Worm (Caenorhabditis elegans) whole organism, early embryonic: ENCODE data around the gene Y10G11A.1.

Experiments
- B0310.2 ChIP-seq: sonication (generic microtip); optimal IDR thresholded peaks from 2 replicates; lab custom pipeline; 2016; ENCODE audit warnings: mild to moderate bottlenecking, missing genetic modification characterization, missing compliant biosample characterization
- F13C5.2 ChIP-seq: sonication (generic microtip); optimal IDR thresholded peaks from 2 replicates; lab custom pipeline; 2017; ENCODE audit warnings: mild to moderate bottlenecking, missing genetic modification characterization, inconsistent platforms, missing compliant biosample characterization
- aly-1 ChIP-seq: sonication (generic microtip); optimal IDR thresholded peaks from 2 replicates; lab custom pipeline; 2016; ENCODE audit warnings: missing genetic modification characterization, missing compliant biosample characterization
- ama-1 ChIP-seq: fragments of 150-350 bp; optimal IDR thresholded peaks from 2 replicates; lab custom pipeline; 2014
- ceh-13 ChIP-seq: fragments of 200-800 bp; sonication (Bioruptor generic); optimal IDR thresholded peaks from 2 replicates; lab custom pipeline; 2018; ENCODE audit warnings: mild to moderate bottlenecking, missing genetic modification characterization, missing compliant biosample characterization
- ceh-36 ChIP-seq: sonication (generic microtip); optimal IDR thresholded peaks from 2 replicates; lab custom pipeline; 2016; ENCODE audit warnings: missing genetic modification characterization, inconsistent platforms, missing compliant biosample characterization
- ets-7 ChIP-seq: sonication (generic microtip); optimal IDR thresholded peaks from 2 replicates; lab custom pipeline; 2016; ENCODE audit warnings: missing genotype, missing genetic modification characterization, missing compliant biosample characterization
- flt-1 ChIP-seq: fragments of 200-800 bp; sonication (Bioruptor generic); IDR thresholded peaks from 2 replicates; pipeline ENCODE4 v1.3.6; 2022; ENCODE audit warnings: missing genetic modification characterization, missing compliant biosample characterization
- hmbx-1 ChIP-seq: sonication (generic microtip); optimal IDR thresholded peaks from 2 replicates; lab custom pipeline; 2016; ENCODE audit warnings: mild to moderate bottlenecking, missing genetic modification characterization, missing compliant biosample characterization
- hmg-4 ChIP-seq: fragments of 200-800 bp; sonication (Bioruptor generic); optimal IDR thresholded peaks from 2 replicates; lab custom pipeline; 2018; ENCODE audit warnings: mild to moderate bottlenecking, missing genetic modification characterization, missing compliant biosample characterization
- hnd-1 ChIP-seq: sonication (generic microtip); optimal IDR thresholded peaks from 2 replicates; lab custom pipeline; 2016; ENCODE audit warnings: missing genetic modification characterization, missing compliant biosample characterization
- pes-1 ChIP-seq: fragments of 200-800 bp; sonication (Bioruptor generic); IDR thresholded peaks from 2 replicates; pipeline ENCODE4 v1.3.6; 2022; ENCODE audit warnings: missing genetic modification reagents, missing genetic modification characterization, missing compliant biosample characterization
- scrt-1 ChIP-seq: fragments of 200-800 bp; sonication (Bioruptor generic); IDR thresholded peaks from 2 replicates; pipeline ENCODE4 v1.3.6; 2022; ENCODE audit warnings: missing genetic modification characterization, missing compliant biosample characterization
- sea-1 ChIP-seq: fragments of 200-800 bp; sonication (Bioruptor generic); conservative IDR thresholded peaks from 2 replicates; pipeline ENCODE4 v1.3.6; 2022; ENCODE audit warnings: missing genetic modification characterization, missing compliant biosample characterization
- tbx-11 ChIP-seq: fragments of 200-800 bp; sonication (Bioruptor generic); IDR thresholded peaks from 2 replicates; pipeline ENCODE4 v1.3.6; 2022; ENCODE audit warnings: missing genetic modification characterization, missing compliant biosample characterization
- tbx-37 ChIP-seq: fragments of 200-800 bp; sonication (Bioruptor generic); conservative IDR thresholded peaks from 2 replicates; pipeline ENCODE4 v1.3.6; 2022; ENCODE audit warnings: missing genetic modification reagents, missing genetic modification characterization, missing compliant biosample characterization
- tra-4 ChIP-seq: sonication (generic microtip); optimal IDR thresholded peaks from 2 replicates; lab custom pipeline; 2017; ENCODE audit warnings: missing genetic modification characterization, missing compliant biosample characterization

Gene Y10G11A.1

DNA sequence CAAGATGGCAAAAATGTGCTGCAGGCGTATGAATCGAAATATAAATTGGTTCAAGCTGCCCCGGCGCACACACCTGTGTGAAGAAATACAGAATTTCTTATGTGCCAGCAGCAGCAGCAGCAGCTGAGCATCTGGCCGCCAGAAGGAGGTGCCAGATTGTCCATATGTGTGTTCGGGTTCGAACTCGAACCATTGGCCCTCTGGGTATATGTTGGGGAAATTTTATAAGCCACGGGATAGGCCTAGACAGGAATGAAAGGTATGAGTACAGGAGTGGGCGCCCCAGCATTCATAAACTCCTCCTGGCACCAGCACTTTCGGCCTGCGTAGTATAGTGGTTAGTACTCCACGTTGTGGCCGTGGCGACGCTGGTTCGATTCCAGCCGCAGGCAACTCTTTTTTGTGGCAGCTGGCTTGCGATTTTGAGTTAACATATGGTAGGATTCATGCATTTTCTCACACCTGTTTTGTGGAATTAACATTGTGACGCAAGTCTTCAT, 36.3 kb upstream of the Y10G11A.1 start:
- TF ChIP-seq flt-1 (GFP tag; lab: Robert Waterston, UW) (peak; percentile 56; the same call in 1 of the 2 replicates), tra-4 (tag; lab: Kevin White, UChicago) (no peak), ceh-36 (tag; lab: Kevin White, UChicago) (peak; percentile 40), pes-1 (peak; percentile 71), F13C5.2 (tag; lab: Kevin White, UChicago) (no peak), scrt-1 (GFP tag; lab: Robert Waterston, UW) (peak; percentile 75), tbx-11 (peak; percentile 36; the same call in 1 of the 2 replicates), hmbx-1 (tag; lab: Kevin White, UChicago) (no peak), ama-1 (lab: Kevin White, UChicago) (no peak), B0310.2 (peak; percentile 15), aly-1 (tag; lab: Kevin White, UChicago) (peak; percentile 30), hmg-4 (GFP tag; lab: Kevin White, UChicago) (peak; percentile 60), tbx-37 (GFP tag; lab: Robert Waterston, UW) (peak; percentile 55)

DNA sequence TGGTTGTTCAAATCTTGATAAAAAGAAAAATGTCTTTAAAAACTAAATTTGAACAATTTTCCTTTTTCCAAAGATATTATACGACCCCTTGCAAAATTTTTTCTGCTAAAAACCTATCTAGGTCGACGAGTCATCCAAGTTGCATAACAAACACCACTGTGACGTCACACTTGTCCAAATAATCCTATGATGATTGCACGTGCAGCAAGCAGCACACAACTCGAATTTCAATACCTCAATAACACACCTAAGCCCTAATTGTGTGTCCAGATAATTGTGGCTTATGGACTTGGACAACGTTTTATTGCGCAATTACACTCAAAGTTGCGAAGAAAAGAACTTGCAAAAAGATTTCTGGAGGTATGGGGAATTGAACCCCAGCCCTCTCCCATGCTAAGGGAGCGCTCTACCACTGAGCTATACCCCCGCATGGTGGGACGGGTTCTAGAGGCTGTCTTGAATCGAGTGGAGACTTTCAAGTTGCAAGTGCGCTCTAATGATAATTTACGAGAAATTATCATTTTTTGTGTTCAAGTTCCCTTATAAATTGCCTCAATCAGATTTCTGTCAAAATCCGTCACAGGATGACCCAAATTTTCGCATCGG, 35.5 kb upstream of the Y10G11A.1 start:
- TF ChIP-seq ets-7 (tag; lab: Kevin White, UChicago) = no peak
- peak; percentile 81; the same call in 1 of the 2 replicates for TF ChIP-seq sea-1 (GFP tag; lab: Robert Waterston, UW)
- TF ChIP-seq ceh-36 (tag; lab: Kevin White, UChicago) = peak; percentile 60
- peak; percentile 62 for TF ChIP-seq flt-1 (GFP tag; lab: Robert Waterston, UW)
- 0 out of 2 replicates have a peak, but pooled peaks have one; percentile 58 for TF ChIP-seq tbx-11
- TF ChIP-seq ceh-13 (GFP tag; lab: Kevin White, UChicago) = peak; percentile 19
- TF ChIP-seq scrt-1 (GFP tag; lab: Robert Waterston, UW) = peak; percentile 69
- TF ChIP-seq hnd-1 = peak; percentile 30
- TF ChIP-seq aly-1 (tag; lab: Kevin White, UChicago) = no peak
- TF ChIP-seq hmg-4 (GFP tag; lab: Kevin White, UChicago) = peak; percentile 66
- no peak for TF ChIP-seq B0310.2
- TF ChIP-seq ama-1 (lab: Kevin White, UChicago) = no peak
- TF ChIP-seq tra-4 (tag; lab: Kevin White, UChicago) = no peak
- peak; percentile 85 for TF ChIP-seq pes-1
- no peak for TF ChIP-seq hmbx-1 (tag; lab: Kevin White, UChicago)
- TF ChIP-seq F13C5.2 (tag; lab: Kevin White, UChicago) = no peak
- TF ChIP-seq tbx-37 (GFP tag; lab: Robert Waterston, UW) = 0 out of 2 replicates have a peak, but pooled peaks have one; percentile 26

DNA sequence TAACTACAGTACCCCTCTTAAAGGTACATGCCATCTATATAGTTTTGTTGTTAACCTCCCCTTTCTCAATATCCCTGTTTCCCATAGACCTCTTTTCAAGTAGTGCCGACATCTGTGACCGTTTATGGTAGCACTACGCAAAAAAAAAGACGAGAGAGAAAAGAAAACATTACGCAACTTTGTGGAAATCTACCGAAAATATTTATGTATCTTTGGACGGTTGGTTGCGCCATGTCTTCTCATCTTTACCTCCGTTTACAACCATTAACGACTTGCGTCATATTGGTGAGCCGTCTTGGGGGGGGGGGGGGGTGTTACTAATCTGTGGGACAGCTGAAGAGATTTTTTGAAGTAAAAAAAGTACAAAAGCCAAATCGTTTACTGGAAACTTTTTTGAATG, 33.0 kb upstream of the Y10G11A.1 start:
- peak; percentile 28 for TF ChIP-seq ceh-36 (tag; lab: Kevin White, UChicago)
- TF ChIP-seq ceh-13 (GFP tag; lab: Kevin White, UChicago) = no peak

DNA sequence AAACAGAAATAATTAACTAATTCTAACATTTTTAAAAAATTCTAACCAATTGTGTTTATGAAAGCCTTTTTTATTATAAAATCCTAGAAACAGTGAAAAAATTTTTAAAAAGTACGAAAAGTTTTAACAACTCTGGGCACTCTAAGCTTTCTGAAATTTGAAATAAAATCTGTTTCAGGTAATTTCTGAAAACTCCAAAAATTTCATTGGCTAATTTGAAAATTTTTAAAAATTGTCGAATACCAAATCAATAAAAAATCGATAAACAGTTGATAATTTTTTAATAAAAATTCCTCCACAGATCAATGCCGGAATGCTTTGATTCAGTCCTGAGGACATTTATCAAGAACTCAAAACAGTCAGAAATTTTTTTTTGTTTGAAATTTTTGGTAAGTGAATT, 30.8 kb upstream of the Y10G11A.1 start, which contains the start of gene Y65A5A.24:
Gene Y65A5A.24 (plus strand): TSS at position 301 of the 400 bp plus-strand sequence.
- no peak for TF ChIP-seq F13C5.2 (tag; lab: Kevin White, UChicago)
- TF ChIP-seq sea-1 (GFP tag; lab: Robert Waterston, UW) = no peak
- no peak for TF ChIP-seq B0310.2
- no peak for TF ChIP-seq flt-1 (GFP tag; lab: Robert Waterston, UW)
- no peak for TF ChIP-seq pes-1
- TF ChIP-seq ceh-13 (GFP tag; lab: Kevin White, UChicago) = no peak
- TF ChIP-seq hmbx-1 (tag; lab: Kevin White, UChicago) = no peak

DNA sequence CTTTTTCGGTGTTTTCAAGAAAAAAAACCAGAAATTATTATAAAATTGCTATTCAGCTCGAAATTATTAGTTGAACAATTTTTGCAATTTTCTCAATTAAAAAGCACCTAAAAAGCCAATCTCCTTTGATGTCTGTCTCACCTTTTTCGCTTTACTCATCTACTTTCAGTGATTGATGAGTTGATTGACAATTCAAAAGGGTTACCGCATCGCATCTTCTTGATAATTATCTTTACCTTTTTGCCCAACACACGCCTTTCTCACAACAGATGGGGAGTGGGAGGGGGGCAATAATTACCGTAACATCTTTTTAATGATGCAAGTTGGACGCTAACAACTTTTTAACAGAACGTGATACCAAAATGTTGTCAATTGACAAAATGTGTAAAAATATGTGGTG, 27.8 kb upstream of the Y10G11A.1 start:
- no peak for TF ChIP-seq ets-7 (tag; lab: Kevin White, UChicago)
- no peak for TF ChIP-seq B0310.2
- no peak for TF ChIP-seq tra-4 (tag; lab: Kevin White, UChicago)

DNA sequence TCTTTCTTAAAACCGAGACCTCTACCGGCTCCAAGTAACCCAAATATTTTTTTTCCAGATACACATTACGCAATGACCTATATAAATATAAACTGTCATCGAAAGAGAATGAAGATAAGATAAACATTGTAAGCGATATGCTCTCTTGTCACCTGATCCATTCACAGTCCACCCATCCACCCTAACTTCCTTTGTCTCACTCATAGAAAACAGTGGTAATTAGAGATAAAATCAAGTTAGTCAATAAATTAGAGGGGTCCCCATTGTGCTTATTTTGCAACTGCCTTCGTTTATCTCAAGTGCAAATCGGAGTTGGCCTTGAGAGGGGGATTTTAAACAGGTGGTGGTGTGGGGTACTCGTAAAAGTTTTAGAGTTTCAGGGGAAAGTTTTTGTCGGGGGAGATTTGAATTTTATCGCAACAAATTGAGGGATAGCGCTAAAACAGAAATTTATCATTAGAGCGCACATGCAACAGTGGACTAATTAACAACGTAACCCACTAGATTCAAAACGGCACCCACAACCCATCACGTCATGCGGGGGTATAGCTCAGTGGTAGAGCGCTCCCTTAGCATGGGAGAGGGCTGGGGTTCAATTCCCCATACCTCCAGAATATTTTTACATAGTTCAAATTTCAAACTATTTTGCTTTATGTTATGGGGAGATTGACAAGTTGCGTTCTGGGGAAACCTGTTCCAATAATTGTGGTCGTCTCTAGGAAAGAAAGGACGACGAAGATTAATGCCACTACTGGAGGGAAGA, 26.4 kb upstream of the Y10G11A.1 start:
- peak; percentile 61 for TF ChIP-seq F13C5.2 (tag; lab: Kevin White, UChicago)
- TF ChIP-seq aly-1 (tag; lab: Kevin White, UChicago) = peak; percentile 82
- TF ChIP-seq tra-4 (tag; lab: Kevin White, UChicago) = peak; percentile 82
- peak; percentile 52 for TF ChIP-seq ceh-13 (GFP tag; lab: Kevin White, UChicago)
- TF ChIP-seq ama-1 (lab: Kevin White, UChicago) = peak; percentile 74
- peak; percentile 72 for TF ChIP-seq ceh-36 (tag; lab: Kevin White, UChicago)
- peak; percentile 85 for TF ChIP-seq flt-1 (GFP tag; lab: Robert Waterston, UW)
- TF ChIP-seq hnd-1 = peak; percentile 15
- peak; percentile 68 for TF ChIP-seq tbx-11
- peak; percentile 41 for TF ChIP-seq ets-7 (tag; lab: Kevin White, UChicago)
- TF ChIP-seq sea-1 (GFP tag; lab: Robert Waterston, UW) = peak; percentile 80
- TF ChIP-seq hmbx-1 (tag; lab: Kevin White, UChicago) = no peak
- peak; percentile 75 for TF ChIP-seq B0310.2
- peak; percentile 90 for TF ChIP-seq hmg-4 (GFP tag; lab: Kevin White, UChicago)
- peak; percentile 82 for TF ChIP-seq scrt-1 (GFP tag; lab: Robert Waterston, UW)
- TF ChIP-seq pes-1 = peak; percentile 90
- peak; percentile 66 for TF ChIP-seq tbx-37 (GFP tag; lab: Robert Waterston, UW)

DNA sequence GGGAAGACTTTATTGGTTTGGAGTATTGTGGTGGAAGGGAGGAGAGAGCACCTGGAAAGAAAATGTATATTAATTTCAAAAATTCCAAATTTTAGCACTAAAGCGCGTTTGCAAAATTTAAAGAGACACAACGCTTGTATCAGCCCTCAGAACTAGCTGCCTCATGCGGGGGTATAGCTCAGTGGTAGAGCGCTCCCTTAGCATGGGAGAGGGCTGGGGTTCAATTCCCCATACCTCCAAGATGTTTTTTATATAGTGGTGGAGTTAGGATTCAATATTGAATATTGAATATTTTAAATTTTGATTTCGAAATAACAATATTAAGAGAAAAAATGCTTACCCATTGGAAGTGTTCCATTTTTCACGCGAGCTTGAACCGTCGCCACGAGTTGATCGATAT, 25.4 kb upstream of the Y10G11A.1 start:
- TF ChIP-seq hmg-4 (GFP tag; lab: Kevin White, UChicago) (peak; percentile 22), pes-1 (peak; percentile 87), scrt-1 (GFP tag; lab: Robert Waterston, UW) (peak; percentile 73), B0310.2 (peak; percentile 29), tbx-37 (GFP tag; lab: Robert Waterston, UW) (peak; percentile 63), ama-1 (lab: Kevin White, UChicago) (peak; percentile 54), tra-4 (tag; lab: Kevin White, UChicago) (no peak), hnd-1 (peak; percentile 48), flt-1 (GFP tag; lab: Robert Waterston, UW) (peak; percentile 78), F13C5.2 (tag; lab: Kevin White, UChicago) (no peak), ceh-36 (tag; lab: Kevin White, UChicago) (peak; percentile 66), aly-1 (tag; lab: Kevin White, UChicago) (no peak), sea-1 (GFP tag; lab: Robert Waterston, UW) (peak; percentile 82), tbx-11 (peak; percentile 67; the same call in 1 of the 2 replicates), hmbx-1 (tag; lab: Kevin White, UChicago) (no peak), ceh-13 (GFP tag; lab: Kevin White, UChicago) (peak; percentile 68)
